Fruit fly (Drosophila melanogaster): ENCODE data around the gene Traf6.

The Traf6 gene

dm6 chrX:8129204-8129997, 27.8 kb downstream of the Traf6 start, which contains the start of gene CG2116 (continued):
- TF ChIP-seq CG7987 (GFP tag; optimal IDR thresholded peaks at IDR 0.05): no peak
- no peak for TF ChIP-seq pum (GFP tag; optimal IDR thresholded peaks at IDR 0.05)
- no peak for TF ChIP-seq Awh (GFP tag; IDR thresholded peaks at IDR 0.05)
- TF ChIP-seq hkb (optimal IDR thresholded peaks at IDR 0.05): no peak
- TF ChIP-seq hkb (GFP tag; IDR thresholded peaks at IDR 0.05): no peak
- TF ChIP-seq pros (GFP tag; optimal IDR thresholded peaks at IDR 0.05): no peak
- TF ChIP-seq wor (GFP tag; IDR thresholded peaks at IDR 0.05): no peak
- no peak for TF ChIP-seq CG11456 (GFP tag; IDR thresholded peaks at IDR 0.05)
- peak; percentile 37 for TF ChIP-seq CG10267 (tag; optimal IDR thresholded peaks at IDR 0.05)
- TF ChIP-seq CG17912 (GFP tag; optimal IDR thresholded peaks at IDR 0.05): no peak
- TF ChIP-seq psq (GFP tag; optimal IDR thresholded peaks at IDR 0.05): no peak
- no peak for TF ChIP-seq Xrp1 (GFP tag; IDR thresholded peaks at IDR 0.05)
- no peak for TF ChIP-seq ara (GFP tag; IDR thresholded peaks at IDR 0.05)
- TF ChIP-seq Med (GFP tag): peak; percentile 74
- TF ChIP-seq CG10979 (tag; optimal IDR thresholded peaks at IDR 0.05): no peak
- TF ChIP-seq CG6254 (GFP tag; optimal IDR thresholded peaks at IDR 0.05): no peak
- TF ChIP-seq phol (tag; optimal IDR thresholded peaks at IDR 0.05): peak; percentile 30
- TF ChIP-seq Spps (tag; optimal IDR thresholded peaks at IDR 0.05): no peak
- TF ChIP-seq CG8290 (GFP tag; optimal IDR thresholded peaks at IDR 0.05): peak; percentile 22
- TF ChIP-seq CG8290 (tag; optimal IDR thresholded peaks at IDR 0.05): peak in 1 of 2 experiments; percentile 26
- no peak for TF ChIP-seq Hsf (GFP tag; optimal IDR thresholded peaks at IDR 0.05)
- TF ChIP-seq CG1233 (GFP tag; optimal IDR thresholded peaks at IDR 0.05): no peak
- no peak for TF ChIP-seq CG10959 (GFP tag; IDR thresholded peaks at IDR 0.05)
- peak; percentile 59; the same call in 1 of the 2 replicates for TF ChIP-seq inv (GFP tag; IDR thresholded peaks at IDR 0.05; ENCODE audit: partially characterized antibody)
- no peak for TF ChIP-seq kay (GFP tag; optimal IDR thresholded peaks at IDR 0.05)
- TF ChIP-seq Nf-YC (tag; optimal IDR thresholded peaks at IDR 0.05): peak; percentile 20
- TF ChIP-seq Ada2b (GFP tag; IDR thresholded peaks at IDR 0.05): no peak
- no peak for TF ChIP-seq Nf-YB (GFP tag; optimal IDR thresholded peaks at IDR 0.05)
- no peak for TF ChIP-seq Antp (GFP tag; optimal IDR thresholded peaks at IDR 0.05)
- no peak for TF ChIP-seq CG16779 (GFP tag; IDR thresholded peaks at IDR 0.05)
- peak; percentile 79 for TF ChIP-seq CG16813 (GFP tag; IDR thresholded peaks at IDR 0.05; ENCODE audit: partially characterized antibody)
- no peak for TF ChIP-seq jigr1 (GFP tag; IDR thresholded peaks at IDR 0.05)
- no peak for TF ChIP-seq zfh2 (GFP tag; optimal IDR thresholded peaks at IDR 0.05)
- TF ChIP-seq BEAF-32 (GFP tag; optimal IDR thresholded peaks at IDR 0.05): peak; percentile 85
- TF ChIP-seq Nf-YA (GFP tag; IDR thresholded peaks at IDR 0.05): no peak
- no peak for TF ChIP-seq Trl (optimal IDR thresholded peaks at IDR 0.05)
- no peak for TF ChIP-seq Trl (GFP tag; optimal IDR thresholded peaks at IDR 0.05)
- TF ChIP-seq danr (GFP tag; IDR thresholded peaks at IDR 0.05): no peak
- TF ChIP-seq CG14965 (GFP tag; optimal IDR thresholded peaks at IDR 0.05; ENCODE audit: borderline replicate concordance): no peak
- no peak for TF ChIP-seq slou (GFP tag; optimal IDR thresholded peaks at IDR 0.05)
- TF ChIP-seq CG8281 (tag; optimal IDR thresholded peaks at IDR 0.05): no peak
- TF ChIP-seq wdn (GFP tag; IDR thresholded peaks at IDR 0.05): no peak
- TF ChIP-seq CG8359 (GFP tag; optimal IDR thresholded peaks at IDR 0.05; ENCODE audit: borderline replicate concordance): no peak
- no peak for TF ChIP-seq CG6175 (GFP tag; IDR thresholded peaks at IDR 0.05)
- no peak for TF ChIP-seq Blimp-1 (GFP tag; optimal IDR thresholded peaks at IDR 0.05)
- TF ChIP-seq corto (GFP tag; optimal IDR thresholded peaks at IDR 0.05): no peak
- TF ChIP-seq Aef1 (GFP tag; IDR thresholded peaks at IDR 0.05): no peak
- TF ChIP-seq exex (tag; optimal IDR thresholded peaks at IDR 0.05): no peak
- no peak for TF ChIP-seq CG6854 (GFP tag; optimal IDR thresholded peaks at IDR 0.05)
- TF ChIP-seq croc (GFP tag; conservative IDR thresholded peaks at IDR 0.05): no peak
- peak; percentile 72 for TF ChIP-seq vnd (GFP tag; IDR thresholded peaks at IDR 0.05; ENCODE audit: partially characterized antibody)

Measured in whole organism, embryonic.